Fruit fly (Drosophila melanogaster) whole organism, adult: ENCODE results near the gene Lerp.

Source experiments
- CG12768 ChIP-seq: fragments of 200-800 bp; sonication (Bioruptor generic); optimal IDR thresholded peaks from 2 replicates; lab custom pipeline; 2017; ENCODE audit warnings: missing biosample characterization, missing genetic modification characterization, mild to moderate bottlenecking, moderate library complexity, missing genetic modification reagents
- CG14711 ChIP-seq: fragments of 200-800 bp; sonication (Bioruptor generic); optimal IDR thresholded peaks from 2 replicates; lab custom pipeline; 2018; ENCODE audit warnings: missing biosample characterization, mild to moderate bottlenecking, missing genetic modification characterization, moderate library complexity
- CG1620 ChIP-seq: fragments of 200-800 bp; sonication (Bioruptor generic); optimal IDR thresholded peaks from 2 replicates; lab custom pipeline; 2016; ENCODE audit warnings: missing biosample characterization, missing genetic modification characterization
- CG33017 ChIP-seq: fragments of 200-800 bp; sonication (Bioruptor generic); optimal IDR thresholded peaks from 2 replicates; lab custom pipeline; 2018; ENCODE audit warnings: missing biosample characterization, mild to moderate bottlenecking, missing genetic modification characterization, moderate library complexity
- CG7045 ChIP-seq: fragments of 200-800 bp; sonication (Bioruptor generic); optimal IDR thresholded peaks from 2 replicates; lab custom pipeline; 2017; ENCODE audit warnings: missing biosample characterization, mild to moderate bottlenecking, missing genetic modification characterization
- Clk ChIP-seq: fragments of 200-800 bp; sonication (Bioruptor generic); optimal IDR thresholded peaks from 2 replicates; lab custom pipeline; 2017; ENCODE audit warnings: missing biosample characterization, missing genetic modification characterization
- Crg-1 ChIP-seq: fragments of 200-800 bp; sonication (Bioruptor generic); optimal IDR thresholded peaks from 2 replicates; lab custom pipeline; 2016; ENCODE audit warnings: missing biosample characterization, missing genetic modification characterization
- Hr96 ChIP-seq: fragments of 200-800 bp; sonication (Bioruptor generic); optimal IDR thresholded peaks from 2 replicates; lab custom pipeline; 2016; ENCODE audit warnings: missing biosample characterization, missing genetic modification characterization
- bab1 ChIP-seq: fragments of 200-800 bp; sonication (Bioruptor generic); optimal IDR thresholded peaks from 3 replicates; lab custom pipeline; 2019; ENCODE audit warnings: missing biosample characterization, mild to moderate bottlenecking, missing genetic modification characterization, moderate library complexity
- cic ChIP-seq: fragments of 200-800 bp; sonication (Bioruptor generic); optimal IDR thresholded peaks from 2 replicates; lab custom pipeline; 2017; ENCODE audit warnings: missing biosample characterization, mild to moderate bottlenecking, missing genetic modification characterization, moderate library complexity
- cnc ChIP-seq, 2 experiments: fragments of >200 bp; optimal IDR thresholded peaks; 2 replicates each; lab custom pipeline; 2017
- kay ChIP-seq: fragments of 200-800 bp; sonication (Bioruptor generic); peaks from one replicate; lab custom pipeline; 2016; ENCODE audit warnings: missing biosample characterization, missing genetic modification characterization, borderline replicate concordance
- ovo ChIP-seq: fragments of 200-800 bp; sonication (Bioruptor generic); optimal IDR thresholded peaks from 2 replicates; lab custom pipeline; 2016; ENCODE audit warnings: missing biosample characterization, missing genetic modification characterization
- toe ChIP-seq: fragments of 200-800 bp; sonication (Bioruptor generic); optimal IDR thresholded peaks from 2 replicates; lab custom pipeline; 2016; ENCODE audit warnings: missing biosample characterization, missing genetic modification characterization

DNA sequence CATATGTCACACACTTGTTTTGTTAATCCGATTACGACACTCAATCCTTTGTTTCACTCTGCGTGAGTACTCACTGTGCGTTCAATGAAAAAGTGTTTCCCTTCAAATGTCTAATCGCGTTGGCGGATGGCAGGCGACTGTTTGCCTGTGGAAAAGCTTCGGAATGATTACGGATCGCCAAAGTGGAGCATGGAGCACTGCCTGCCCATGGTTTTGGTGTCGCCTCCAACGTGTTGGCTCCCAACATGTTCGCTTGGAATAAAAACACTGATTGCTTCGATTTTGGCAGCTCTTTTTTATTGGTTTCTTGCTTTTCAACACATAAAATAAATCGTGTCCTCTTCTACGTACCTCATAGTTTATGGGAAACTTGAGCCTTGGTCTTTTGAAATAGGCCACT, 8.9 kb upstream of the Lerp start, which contains the start of gene SPARC:
- TF ChIP-seq CG33017 (tag; lab: Kevin White, UChicago), result no peak
- no peak for TF ChIP-seq CG7045 (GFP tag; lab: Kevin White, UChicago)
- no peak for TF ChIP-seq CG12768 (GFP tag; lab: Kevin White, UChicago)
- TF ChIP-seq cnc (optimal IDR thresholded peaks at IDR 0.05; lab: Kevin White, UChicago), result no peak
- no peak for TF ChIP-seq toe (GFP tag; lab: Kevin White, UChicago)
- no peak for TF ChIP-seq kay (GFP tag; lab: Kevin White, UChicago)
- TF ChIP-seq CG14711 (tag; lab: Kevin White, UChicago), result no peak
- TF ChIP-seq ovo (GFP tag; lab: Kevin White, UChicago), result no peak
- no peak for TF ChIP-seq cic (GFP tag; lab: Kevin White, UChicago)
- no peak for TF ChIP-seq CG1620 (GFP tag; lab: Kevin White, UChicago)
- no peak for TF ChIP-seq Crg-1
- TF ChIP-seq Clk (GFP tag; lab: Kevin White, UChicago), result no peak
- no peak for TF ChIP-seq bab1 (GFP tag; lab: Kevin White, UChicago)
- no peak for TF ChIP-seq Hr96
